Worm (Caenorhabditis elegans) whole organism, young adult: ENCODE data around the gene C06A12.3.

ENCODE experiments used
- Y56A3A.18 ChIP-seq: fragments of 200-800 bp; sonication (Bioruptor generic); IDR thresholded peaks from 2 replicates; pipeline ENCODE4 v1.3.6; 2022; ENCODE audit warnings: missing genetic modification reagents, missing genetic modification characterization, missing compliant biosample characterization
- Y79H2A.3 ChIP-seq: fragments of 200-800 bp; sonication (Bioruptor generic); conservative IDR thresholded peaks from 2 replicates; pipeline ENCODE4 v1.3.6; 2022; ENCODE audit warnings: missing genetic modification reagents, missing genetic modification characterization, missing compliant biosample characterization
- pha-4 ChIP-seq: fragments of 150-350 bp; sonication (generic microtip); optimal IDR thresholded peaks from 2 replicates; lab custom pipeline; 2014; ENCODE audit warnings: missing biosample characterization, missing genetic modification reagents, missing genetic modification characterization
- snpc-3.4 ChIP-seq: sonication (generic microtip); optimal IDR thresholded peaks from 2 replicates; lab custom pipeline; 2017; ENCODE audit warnings: missing genetic modification characterization, mild to moderate bottlenecking, missing compliant biosample characterization, antibody characterized with exemption, moderate library complexity, missing genotype, missing genetic modification reagents
- tbp1 ChIP-seq: fragments of 200-800 bp; sonication (Bioruptor generic); optimal IDR thresholded peaks from 2 replicates; lab custom pipeline; 2018; ENCODE audit warnings: mild to moderate bottlenecking, missing genetic modification characterization, missing compliant biosample characterization

ce11 chrIV:17406119-17406518 lies 21.4 kb upstream of the C06A12.3 start:
- TF ChIP-seq Y79H2A.3 (GFP tag; lab: Robert Waterston, UW), result no peak
- no peak for TF ChIP-seq tbp1
- TF ChIP-seq snpc-3.4, result no peak
- TF ChIP-seq Y56A3A.18 (GFP tag; lab: Robert Waterston, UW), result no peak
- no peak for TF ChIP-seq pha-4
